Worm (Caenorhabditis elegans): ENCODE data around the gene Y113G7A.13.

- no peak for TF ChIP-seq flt-1 (GFP tag; IDR thresholded peaks at IDR 0.05)
- TF ChIP-seq cog-1 (tag; optimal IDR thresholded peaks at IDR 0.05): no peak
- TF ChIP-seq med-1 (GFP tag; optimal IDR thresholded peaks at IDR 0.05; ENCODE audit: insufficient read depth): no peak
- no peak for TF ChIP-seq ztf-23 (GFP tag; IDR thresholded peaks at IDR 0.05)
Measured at ce11 chrV:20199658-20200057, 51.7 kb downstream of the Y113G7A.13 start.

Measured in whole organism, midembryonic.